Worm (Caenorhabditis elegans): ENCODE measurements around the gene tag-329.

DNA sequence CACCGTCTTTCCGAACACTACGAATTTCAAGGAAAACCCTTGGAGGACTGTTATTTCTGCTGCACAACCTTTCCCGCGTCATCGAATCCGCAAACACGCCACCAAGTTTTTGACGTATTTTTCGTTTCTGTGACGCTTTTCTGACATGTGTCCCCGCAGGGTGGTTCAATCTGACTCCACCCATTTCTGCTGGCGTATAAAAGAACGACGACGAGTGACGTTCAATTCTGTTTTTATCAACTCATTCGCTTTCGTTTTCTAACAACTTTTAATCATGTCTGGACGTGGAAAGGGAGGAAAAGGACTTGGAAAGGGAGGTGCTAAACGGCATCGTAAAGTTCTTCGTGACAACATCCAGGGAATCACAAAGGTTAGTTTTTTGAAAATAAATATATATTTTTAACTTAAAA lies 12.1 kb downstream of the tag-329 start, which contains the start of gene his-37:
- TF ChIP-seq egl-27 (tag; optimal IDR thresholded peaks at IDR 0.05) (peak; percentile 96), ceh-82 (tag; optimal IDR thresholded peaks at IDR 0.05) (peak; percentile 88), lin-13 (GFP tag; optimal IDR thresholded peaks at IDR 0.05) (peak; percentile 98), elt-3 (tag; optimal IDR thresholded peaks at IDR 0.05) (no peak), unc-55 (GFP tag; optimal IDR thresholded peaks at IDR 0.05) (peak; percentile 98), ztf-4 (tag; optimal IDR thresholded peaks at IDR 0.05) (peak; percentile 98)

Data from whole organism, L2 larva.